Worm (Caenorhabditis elegans): ENCODE data around the gene C29F7.10.

DNA sequence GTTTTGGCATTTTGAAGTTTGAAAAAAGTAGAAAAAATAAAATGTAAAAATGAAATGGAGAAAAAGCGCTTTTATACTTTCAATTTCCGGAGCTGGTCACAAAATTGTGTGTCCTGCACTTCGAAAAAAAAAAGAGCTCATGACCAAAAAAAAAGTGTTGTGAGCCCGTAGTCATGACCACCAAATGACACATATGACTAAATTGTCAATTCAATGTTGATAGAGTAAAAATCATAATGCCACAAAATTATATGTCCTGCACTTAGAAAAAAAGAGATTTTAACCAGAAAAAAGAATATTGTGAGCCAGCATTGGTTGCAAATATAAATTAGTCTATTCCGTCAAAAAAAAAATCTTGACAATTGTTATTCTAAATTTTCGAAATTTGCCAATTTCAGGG, 32.1 kb downstream of the C29F7.10 start, which contains the start of gene F02C12.2:
- TF ChIP-seq sdz-12 (GFP tag; optimal IDR thresholded peaks at IDR 0.05) (no peak), dpl-1 (GFP tag; optimal IDR thresholded peaks at IDR 0.05) (no peak), jun-1 (tag; optimal IDR thresholded peaks at IDR 0.05) (no peak), R02D3.7 (tag; optimal IDR thresholded peaks at IDR 0.05) (no peak), unc-130 (GFP tag; optimal IDR thresholded peaks at IDR 0.05) (no peak), mep-1 (tag; optimal IDR thresholded peaks at IDR 0.05) (no peak), nhr-77 (tag; optimal IDR thresholded peaks at IDR 0.05) (no peak), ZK546.5 (tag; optimal IDR thresholded peaks at IDR 0.05) (no peak), mdl-1 (tag; optimal IDR thresholded peaks at IDR 0.05) (no peak), snpc-4 (tag; optimal IDR thresholded peaks at IDR 0.05) (no peak), D1046.2 (GFP tag; IDR thresholded peaks at IDR 0.05) (no peak)
